Worm (Caenorhabditis elegans) whole organism, L2 larva: ENCODE measurements around the gene C51E3.10.

Source experiments
- C34F6.9 ChIP-seq: fragments of 150-350 bp; optimal IDR thresholded peaks from 2 replicates; lab custom pipeline; 2014; ENCODE audit warnings: missing biosample characterization, missing genetic modification characterization
- R02D3.7 ChIP-seq: fragments of 150-350 bp; optimal IDR thresholded peaks from 2 replicates; lab custom pipeline; 2014; ENCODE audit warnings: missing biosample characterization, missing genetic modification characterization
- Y55F3AM.14 ChIP-seq: fragments of 200-800 bp; sonication (Bioruptor generic); optimal IDR thresholded peaks from 2 replicates; lab custom pipeline; 2018; ENCODE audit warnings: mild to moderate bottlenecking, missing genetic modification characterization, missing compliant biosample characterization
- ZK546.5 ChIP-seq: sonication (generic microtip); optimal IDR thresholded peaks from 2 replicates; lab custom pipeline; 2017; ENCODE audit warnings: missing biosample characterization, missing genetic modification characterization
- alr-1 ChIP-seq: fragments of 150-350 bp; optimal IDR thresholded peaks from 2 replicates; lab custom pipeline; 2014; ENCODE audit warnings: missing biosample characterization, missing genetic modification characterization
- aly-2 ChIP-seq: fragments of 150-350 bp; optimal IDR thresholded peaks from 2 replicates; lab custom pipeline; 2014; ENCODE audit warnings: missing biosample characterization, missing genetic modification characterization
- ama-1 ChIP-seq: fragments of 150-350 bp; optimal IDR thresholded peaks from 2 replicates; lab custom pipeline; 2018; ENCODE audit warnings: inconsistent platforms
- blmp-1 ChIP-seq: sonication (generic microtip); optimal IDR thresholded peaks from 2 replicates; lab custom pipeline; 2017; ENCODE audit warnings: missing genetic modification characterization, mild to moderate bottlenecking, missing compliant biosample characterization, antibody characterized with exemption, moderate library complexity; ENCODE audit not compliant: insufficient read depth
- ceh-16 ChIP-seq: fragments of 150-350 bp; optimal IDR thresholded peaks from 2 replicates; lab custom pipeline; 2014; ENCODE audit warnings: missing biosample characterization, missing genetic modification characterization
- crh-2 ChIP-seq: sonication (generic microtip); optimal IDR thresholded peaks from 2 replicates; lab custom pipeline; 2017; ENCODE audit warnings: missing biosample characterization, missing genetic modification characterization
- dmd-4 ChIP-seq: sonication (generic microtip); optimal IDR thresholded peaks from 2 replicates; lab custom pipeline; 2017; ENCODE audit warnings: missing biosample characterization, missing genetic modification characterization
- elt-1 ChIP-seq: fragments of 150-350 bp; optimal IDR thresholded peaks from 2 replicates; lab custom pipeline; 2014; ENCODE audit warnings: missing biosample characterization, missing genetic modification characterization
- fos-1 ChIP-seq: fragments of 150-350 bp; optimal IDR thresholded peaks from 2 replicates; lab custom pipeline; 2014; ENCODE audit warnings: missing biosample characterization, missing genetic modification characterization
- gmeb-1 ChIP-seq: fragments of 150-350 bp; optimal IDR thresholded peaks from 2 replicates; lab custom pipeline; 2014; ENCODE audit warnings: missing biosample characterization, missing genetic modification characterization
- lin-13 ChIP-seq: fragments of 150-350 bp; optimal IDR thresholded peaks from 2 replicates; lab custom pipeline; 2014; ENCODE audit warnings: missing biosample characterization, missing genetic modification reagents, missing genetic modification characterization
- lsy-2 ChIP-seq, 2 experiments: fragments of 150-350 bp in 1 of 2; sonication (generic microtip) in 1 of 2; optimal IDR thresholded peaks; 2 replicates each; lab custom pipeline; 2014 to 2017; ENCODE audit warnings: missing biosample characterization in 2 of 2, missing genetic modification characterization in 2 of 2
- mab-5 ChIP-seq: fragments of 150-350 bp; optimal IDR thresholded peaks from 2 replicates; lab custom pipeline; 2014; ENCODE audit warnings: missing biosample characterization, missing genetic modification characterization
- mdl-1 ChIP-seq, 2 experiments: fragments of 150-350 bp in 1 of 2; sonication (generic microtip) in 1 of 2; optimal IDR thresholded peaks; 2 replicates each; lab custom pipeline; 2017; ENCODE audit warnings: missing biosample characterization in 2 of 2, missing genetic modification characterization in 2 of 2
- nhr-10 ChIP-seq: sonication (generic microtip); optimal IDR thresholded peaks from 2 replicates; lab custom pipeline; 2017; ENCODE audit warnings: missing biosample characterization, missing genetic modification characterization
- nhr-12 ChIP-seq: fragments of 150-350 bp; optimal IDR thresholded peaks from 2 replicates; lab custom pipeline; 2014; ENCODE audit warnings: missing biosample characterization, missing genetic modification characterization
- nhr-129 ChIP-seq: fragments of 150-350 bp; optimal IDR thresholded peaks from 2 replicates; lab custom pipeline; 2014; ENCODE audit warnings: missing biosample characterization, missing genetic modification characterization
- nhr-23 ChIP-seq: fragments of 150-350 bp; optimal IDR thresholded peaks from 2 replicates; lab custom pipeline; 2014; ENCODE audit warnings: missing biosample characterization, missing genetic modification reagents, missing genetic modification characterization
- nhr-237 ChIP-seq: fragments of 150-350 bp; optimal IDR thresholded peaks from 2 replicates; lab custom pipeline; 2014; ENCODE audit warnings: missing biosample characterization, missing genetic modification characterization
- nhr-25 ChIP-seq: fragments of 150-350 bp; sonication (generic microtip); optimal IDR thresholded peaks from 3 replicates; lab custom pipeline; 2014; ENCODE audit warnings: missing biosample characterization, missing genetic modification characterization
- nhr-6 ChIP-seq: fragments of 150-350 bp; optimal IDR thresholded peaks from 2 replicates; lab custom pipeline; 2014; ENCODE audit warnings: missing biosample characterization, missing genetic modification characterization
- nhr-77 ChIP-seq: fragments of 150-350 bp; optimal IDR thresholded peaks from 2 replicates; lab custom pipeline; 2014; ENCODE audit warnings: missing biosample characterization, missing genetic modification characterization
- peb-1 ChIP-seq: fragments of 150-350 bp; optimal IDR thresholded peaks from 2 replicates; lab custom pipeline; 2014; ENCODE audit warnings: missing biosample characterization, missing genetic modification characterization
- sem-4 ChIP-seq: fragments of 150-350 bp; optimal IDR thresholded peaks from 2 replicates; lab custom pipeline; 2014; ENCODE audit warnings: missing biosample characterization, missing genetic modification reagents, missing genetic modification characterization
- skn-1 ChIP-seq: sonication (generic microtip); optimal IDR thresholded peaks from 2 replicates; lab custom pipeline; 2017; ENCODE audit warnings: missing biosample characterization, missing genetic modification characterization
- sma-3 ChIP-seq: sonication (generic microtip); optimal IDR thresholded peaks from 2 replicates; lab custom pipeline; 2016; ENCODE audit warnings: missing genetic modification reagents, missing genetic modification characterization, missing compliant biosample characterization
- sma-9 ChIP-seq, 2 experiments: fragments of 150-350 bp in 1 of 2; sonication (generic microtip) in 1 of 2; optimal IDR thresholded peaks; 2 replicates each; lab custom pipeline; 2014 to 2016; ENCODE audit warnings: missing genetic modification characterization in 2 of 2, mild to moderate bottlenecking in 1 of 2, missing biosample characterization in 1 of 2, missing compliant biosample characterization in 1 of 2, missing genetic modification reagents in 1 of 2, moderate library complexity in 1 of 2
- snpc-4 ChIP-seq: fragments of 150-350 bp; optimal IDR thresholded peaks from 2 replicates; lab custom pipeline; 2014; ENCODE audit warnings: missing biosample characterization, missing genetic modification characterization
- unc-55 ChIP-seq: fragments of 150-350 bp; sonication (generic microtip); optimal IDR thresholded peaks from 3 replicates; lab custom pipeline; 2014; ENCODE audit warnings: missing biosample characterization, missing genetic modification reagents, missing genetic modification characterization
- unc-62 ChIP-seq: fragments of 150-350 bp; optimal IDR thresholded peaks from 2 replicates; lab custom pipeline; 2014; ENCODE audit warnings: missing biosample characterization, missing genetic modification reagents, missing genetic modification characterization
- zag-1 ChIP-seq: fragments of 150-350 bp; optimal IDR thresholded peaks from 2 replicates; lab custom pipeline; 2014; ENCODE audit warnings: missing biosample characterization, missing genetic modification characterization
- ztf-1 ChIP-seq: fragments of 200-800 bp; sonication (Bioruptor generic); conservative IDR thresholded peaks from 2 replicates; pipeline ENCODE4 v1.3.6; 2022; ENCODE audit warnings: missing genetic modification characterization, missing compliant biosample characterization

Gene C51E3.10

ce11 chrV:10203435-10204009 is 42.6 kb upstream of the C51E3.10 start, which contains the start of gene chpf-1:
TSS of gene chpf-1 (minus strand) at chrV:10203485.
- TF ChIP-seq nhr-6 (tag; lab: Kevin White, UChicago) (no peak), nhr-129 (tag; lab: Kevin White, UChicago) (peak; percentile 14), blmp-1 (peak; percentile 59), nhr-77 (no peak), R02D3.7 (tag; lab: Kevin White, UChicago) (no peak), fos-1 (tag; lab: Kevin White, UChicago) (peak; percentile 70), Y55F3AM.14 (GFP tag; lab: Kevin White, UChicago) (no peak), zag-1 (tag; lab: Kevin White, UChicago) (no peak), lsy-2 (tag; optimal IDR thresholded peaks at IDR 0.05; lab: Kevin White, UChicago) (peak in 1 of 2 experiments; percentile 0), aly-2 (tag; lab: Kevin White, UChicago) (no peak), ama-1 (lab: Kevin White, UChicago) (peak; percentile 17), ceh-16 (no peak), peb-1 (no peak), sma-9 (GFP tag; optimal IDR thresholded peaks at IDR 0.05; lab: Kevin White, UChicago) (peak; percentile 2), sma-9 (tag; optimal IDR thresholded peaks at IDR 0.05; lab: Kevin White, UChicago) (no peak), snpc-4 (tag; lab: Kevin White, UChicago) (no peak), sma-3 (GFP tag; lab: Kevin White, UChicago) (no peak), nhr-25 (tag; lab: Kevin White, UChicago) (no peak), nhr-237 (tag; lab: Kevin White, UChicago) (no peak), sem-4 (tag; lab: Kevin White, UChicago) (no peak), crh-2 (tag; lab: Kevin White, UChicago) (peak; percentile 76)

ce11 chrV:10202340-10202739 is 41.4 kb upstream of the C51E3.10 start:
- TF ChIP-seq crh-2 (tag; lab: Kevin White, UChicago): no peak
- no peak for TF ChIP-seq lin-13 (GFP tag; lab: Kevin White, UChicago)
- TF ChIP-seq nhr-129 (tag; lab: Kevin White, UChicago): no peak
- no peak for TF ChIP-seq zag-1 (tag; lab: Kevin White, UChicago)
- TF ChIP-seq C34F6.9 (tag; lab: Kevin White, UChicago): no peak
- TF ChIP-seq mdl-1 (tag; optimal IDR thresholded peaks at IDR 0.05; lab: Kevin White, UChicago): no peak
- TF ChIP-seq sem-4 (tag; lab: Kevin White, UChicago): no peak
- no peak for TF ChIP-seq peb-1
- TF ChIP-seq unc-55 (GFP tag; lab: Kevin White, UChicago): no peak
- TF ChIP-seq sma-9 (GFP tag; optimal IDR thresholded peaks at IDR 0.05; lab: Kevin White, UChicago): no peak
- TF ChIP-seq sma-9 (tag; optimal IDR thresholded peaks at IDR 0.05; lab: Kevin White, UChicago): no peak
- TF ChIP-seq fos-1 (tag; lab: Kevin White, UChicago): no peak
- no peak for TF ChIP-seq Y55F3AM.14 (GFP tag; lab: Kevin White, UChicago)
- no peak for TF ChIP-seq alr-1 (tag; lab: Kevin White, UChicago)
- TF ChIP-seq nhr-23 (tag; lab: Kevin White, UChicago): no peak
- TF ChIP-seq skn-1 (tag; lab: Kevin White, UChicago): no peak
- no peak for TF ChIP-seq dmd-4 (tag; lab: Kevin White, UChicago)

ce11 chrV:10201913-10202312 is 41.0 kb upstream of the C51E3.10 start, which contains the start of gene ZK856.7:
TSS of gene ZK856.7 (plus strand) at chrV:10202098.
- TF ChIP-seq nhr-237 (tag; lab: Kevin White, UChicago): no peak
- no peak for TF ChIP-seq nhr-12 (tag; lab: Kevin White, UChicago)
- no peak for TF ChIP-seq nhr-129 (tag; lab: Kevin White, UChicago)
- TF ChIP-seq sem-4 (tag; lab: Kevin White, UChicago): no peak
- TF ChIP-seq nhr-25 (tag; lab: Kevin White, UChicago): peak; percentile 25
- no peak for TF ChIP-seq unc-62
- no peak for TF ChIP-seq lin-13 (GFP tag; lab: Kevin White, UChicago)
- peak; percentile 37 for TF ChIP-seq crh-2 (tag; lab: Kevin White, UChicago)
- no peak for TF ChIP-seq nhr-77
- TF ChIP-seq C34F6.9 (tag; lab: Kevin White, UChicago): no peak
- no peak for TF ChIP-seq nhr-10 (tag; lab: Kevin White, UChicago)
- no peak for TF ChIP-seq ztf-1 (GFP tag; lab: Robert Waterston, UW)
- TF ChIP-seq lsy-2 (tag; optimal IDR thresholded peaks at IDR 0.05; lab: Kevin White, UChicago): peak in 1 of 2 experiments; percentile 11
- TF ChIP-seq blmp-1: no peak
- TF ChIP-seq mab-5: no peak
- no peak for TF ChIP-seq peb-1
- TF ChIP-seq alr-1 (tag; lab: Kevin White, UChicago): no peak
- TF ChIP-seq gmeb-1 (tag; lab: Kevin White, UChicago): no peak
- TF ChIP-seq skn-1 (tag; lab: Kevin White, UChicago): no peak
- TF ChIP-seq ZK546.5 (tag; lab: Kevin White, UChicago): no peak
- TF ChIP-seq nhr-6 (tag; lab: Kevin White, UChicago): no peak
- no peak for TF ChIP-seq aly-2 (tag; lab: Kevin White, UChicago)
- no peak for TF ChIP-seq elt-1 (tag; lab: Kevin White, UChicago)
- TF ChIP-seq, all 48 proteins: peak for 3
